Worm (Caenorhabditis elegans) whole organism, L1 larva: Measurements from ENCODE around the gene hrg-10.

Source experiments
- C04F5.9 ChIP-seq: sonication (generic microtip); optimal IDR thresholded peaks from 2 replicates; lab custom pipeline; 2016; ENCODE audit warnings: missing genetic modification characterization, missing compliant biosample characterization
- C16A3.4 ChIP-seq: fragments of 150-350 bp; optimal IDR thresholded peaks from 2 replicates; lab custom pipeline; 2014; ENCODE audit warnings: missing biosample characterization, missing genetic modification characterization
- Y116A8C.19 ChIP-seq: sonication (generic microtip); optimal IDR thresholded peaks from 2 replicates; lab custom pipeline; 2016; ENCODE audit warnings: missing compliant biosample characterization, missing genetic modification characterization, borderline replicate concordance
- alr-1 ChIP-seq: fragments of 200-800 bp; sonication (Bioruptor generic); optimal IDR thresholded peaks from 2 replicates; lab custom pipeline; 2018; ENCODE audit warnings: borderline replicate concordance, mild to moderate bottlenecking, missing genetic modification characterization, missing compliant biosample characterization
- aly-2 ChIP-seq: fragments of 150-350 bp; optimal IDR thresholded peaks from 2 replicates; lab custom pipeline; 2014; ENCODE audit warnings: missing biosample characterization, missing genetic modification characterization
- ama-1 ChIP-seq: fragments of 150-350 bp; optimal IDR thresholded peaks from 2 replicates; lab custom pipeline; 2014
- ceh-63 ChIP-seq: fragments of 200-800 bp; sonication (Bioruptor generic); optimal IDR thresholded peaks from 2 replicates; lab custom pipeline; 2018; ENCODE audit warnings: mild to moderate bottlenecking, missing genetic modification characterization, missing compliant biosample characterization
- ceh-82 ChIP-seq, 3 experiments: fragments of 150-350 bp in 1 of 3; sonication (generic microtip) in 2 of 3; optimal IDR thresholded peaks; 2 replicates each; lab custom pipeline; 2014 to 2017; ENCODE audit warnings: missing biosample characterization in 3 of 3, missing genetic modification characterization in 3 of 3
- ceh-90 ChIP-seq: sonication (generic microtip); optimal IDR thresholded peaks from 2 replicates; lab custom pipeline; 2016; ENCODE audit warnings: missing genetic modification characterization, missing compliant biosample characterization
- ces-1 ChIP-seq: fragments of 150-350 bp; optimal IDR thresholded peaks from 2 replicates; lab custom pipeline; 2014; ENCODE audit warnings: missing biosample characterization, missing genetic modification reagents, missing genetic modification characterization
- dpl-1 ChIP-seq, 3 experiments: fragments of 150-350 bp in 2 of 3; sonication (generic microtip) in 1 of 3; optimal IDR thresholded peaks; 2 replicates each; lab custom pipeline; 2014 to 2017; ENCODE audit warnings: missing biosample characterization in 3 of 3, missing genetic modification characterization in 3 of 3, missing genetic modification reagents in 3 of 3
- efl-1 ChIP-seq, 4 experiments: fragments of 150-350 bp; optimal IDR thresholded peaks in 3 of 4; peaks in 1 of 4; 1 replicate in 1 of 4; 2 replicates in 3 of 4; lab custom pipeline; 2014; ENCODE audit warnings: missing biosample characterization in 2 of 4, missing genetic modification characterization in 2 of 4, missing genetic modification reagents in 2 of 4
- efl-3 ChIP-seq: fragments of 200-800 bp; sonication (Bioruptor generic); optimal IDR thresholded peaks from 2 replicates; lab custom pipeline; 2018; ENCODE audit warnings: mild to moderate bottlenecking, missing genetic modification characterization, missing compliant biosample characterization
- egl-13 ChIP-seq: sonication (generic microtip); optimal IDR thresholded peaks from 2 replicates; lab custom pipeline; 2016; ENCODE audit warnings: missing genotype, missing genetic modification reagents, missing genetic modification characterization, missing compliant biosample characterization
- elt-2 ChIP-seq: sonication (generic microtip); optimal IDR thresholded peaks from 2 replicates; lab custom pipeline; 2016; ENCODE audit warnings: missing genetic modification characterization, mild to moderate bottlenecking, inconsistent platforms, missing compliant biosample characterization, missing genetic modification reagents
- elt-3 ChIP-seq, 6 experiments: fragments of 150-350 bp in 1 of 6; sonication (generic microtip); optimal IDR thresholded peaks; 2 replicates each; lab custom pipeline; 2017 to 2018; ENCODE audit warnings: missing biosample characterization in 6 of 6, missing genetic modification characterization in 6 of 6, inconsistent platforms in 1 of 6
- fkh-8 ChIP-seq: sonication (generic microtip); optimal IDR thresholded peaks from 2 replicates; lab custom pipeline; 2016; ENCODE audit warnings: mild to moderate bottlenecking, missing genetic modification characterization, missing compliant biosample characterization
- fos-1 ChIP-seq: fragments of 150-350 bp; optimal IDR thresholded peaks from 2 replicates; lab custom pipeline; 2014; ENCODE audit warnings: missing biosample characterization, missing genetic modification characterization
- grh-1 ChIP-seq: fragments of 200-800 bp; sonication (Bioruptor generic); IDR thresholded peaks from 2 replicates; pipeline ENCODE4 v1.3.6; 2022; ENCODE audit warnings: missing genetic modification reagents, missing genetic modification characterization, missing compliant biosample characterization
- hlh-17 ChIP-seq: fragments of 200-800 bp; sonication (Bioruptor generic); optimal IDR thresholded peaks from 2 replicates; lab custom pipeline; 2018; ENCODE audit warnings: missing genetic modification characterization, mild to moderate bottlenecking, missing compliant biosample characterization, moderate library complexity, borderline replicate concordance
- hlh-4 ChIP-seq: sonication (generic microtip); optimal IDR thresholded peaks from 2 replicates; lab custom pipeline; 2016; ENCODE audit warnings: mild to moderate bottlenecking, missing genetic modification characterization, missing compliant biosample characterization
- isw-1 ChIP-seq: fragments of 200-800 bp; sonication (Bioruptor generic); IDR thresholded peaks from 2 replicates; pipeline ENCODE4 v1.3.6; 2022; ENCODE audit warnings: missing genetic modification characterization, missing compliant biosample characterization
- lin-13 ChIP-seq: fragments of 150-350 bp; optimal IDR thresholded peaks from 2 replicates; lab custom pipeline; 2014; ENCODE audit warnings: missing biosample characterization, missing genetic modification reagents, missing genetic modification characterization
- lin-14 ChIP-seq: fragments of 200-800 bp; sonication (Bioruptor generic); optimal IDR thresholded peaks from 2 replicates; lab custom pipeline; 2018; ENCODE audit warnings: mild to moderate bottlenecking, missing genetic modification characterization, moderate library complexity, missing compliant biosample characterization
- lin-15B ChIP-seq: fragments of 150-350 bp; sonication (generic microtip); optimal IDR thresholded peaks from 3 replicates; lab custom pipeline; 2014; ENCODE audit warnings: missing biosample characterization, missing genetic modification characterization
- lin-35 ChIP-seq, 2 experiments: fragments of 150-350 bp; optimal IDR thresholded peaks; 2 replicates each; lab custom pipeline; 2014; ENCODE audit warnings: missing biosample characterization in 2 of 2, missing genetic modification characterization in 2 of 2, missing genetic modification reagents in 2 of 2
- lin-39 ChIP-seq: fragments of 150-350 bp; optimal IDR thresholded peaks from 2 replicates; lab custom pipeline; 2014; ENCODE audit warnings: missing biosample characterization, missing genetic modification reagents, missing genetic modification characterization
- lir-3 ChIP-seq: sonication (generic microtip); optimal IDR thresholded peaks from 2 replicates; lab custom pipeline; 2016; ENCODE audit warnings: mild to moderate bottlenecking, missing genetic modification characterization, moderate library complexity, missing compliant biosample characterization; ENCODE audit not compliant: poor library complexity
- lsy-2 ChIP-seq, 2 experiments: fragments of 150-350 bp; optimal IDR thresholded peaks; 2 replicates each; lab custom pipeline; 2014; ENCODE audit warnings: missing biosample characterization in 2 of 2, missing genetic modification characterization in 2 of 2
- mdl-1 ChIP-seq, 2 experiments: fragments of 150-350 bp; optimal IDR thresholded peaks; 2 replicates each; lab custom pipeline; 2014 to 2017; ENCODE audit warnings: missing biosample characterization in 2 of 2, missing genetic modification characterization in 2 of 2, inconsistent platforms in 1 of 2
- mef-2 ChIP-seq: fragments of 150-350 bp; optimal IDR thresholded peaks from 2 replicates; lab custom pipeline; 2014; ENCODE audit warnings: missing biosample characterization, missing genetic modification characterization
- nhr-12 ChIP-seq: sonication (generic microtip); optimal IDR thresholded peaks from 2 replicates; lab custom pipeline; 2017; ENCODE audit warnings: missing biosample characterization, missing genetic modification characterization
- nhr-20 ChIP-seq: sonication (generic microtip); optimal IDR thresholded peaks from 2 replicates; lab custom pipeline; 2016; ENCODE audit warnings: mild to moderate bottlenecking, missing genetic modification characterization, missing compliant biosample characterization
- nhr-47 ChIP-seq: sonication (generic microtip); optimal IDR thresholded peaks from 2 replicates; lab custom pipeline; 2016; ENCODE audit warnings: mild to moderate bottlenecking, missing genetic modification characterization, moderate library complexity, missing compliant biosample characterization
- nhr-90 ChIP-seq: sonication (generic microtip); optimal IDR thresholded peaks from 2 replicates; lab custom pipeline; 2016; ENCODE audit warnings: mild to moderate bottlenecking, missing genetic modification characterization, missing compliant biosample characterization; ENCODE audit not compliant: poor library complexity
- pax-3 ChIP-seq: fragments of 200-800 bp; sonication (Bioruptor generic); optimal IDR thresholded peaks from 2 replicates; lab custom pipeline; 2018; ENCODE audit warnings: mild to moderate bottlenecking, missing genetic modification characterization, moderate library complexity, missing compliant biosample characterization
- pqm-1 ChIP-seq: sonication (generic microtip); optimal IDR thresholded peaks from 3 replicates; lab custom pipeline; 2017; ENCODE audit warnings: missing biosample characterization, missing genetic modification characterization
- snu-23 ChIP-seq: sonication (generic microtip); optimal IDR thresholded peaks from 2 replicates; lab custom pipeline; 2016; ENCODE audit warnings: missing genetic modification characterization, missing compliant biosample characterization
- tbx-2 ChIP-seq: sonication (generic microtip); optimal IDR thresholded peaks from 2 replicates; lab custom pipeline; 2016; ENCODE audit warnings: missing genetic modification characterization, missing compliant biosample characterization
- unc-86 ChIP-seq: sonication (generic microtip); optimal IDR thresholded peaks from 2 replicates; lab custom pipeline; 2016; ENCODE audit warnings: missing genetic modification characterization, missing compliant biosample characterization
- vab-15 ChIP-seq: sonication (generic microtip); optimal IDR thresholded peaks from 2 replicates; lab custom pipeline; 2017; ENCODE audit warnings: missing genotype, mild to moderate bottlenecking, missing genetic modification characterization, missing compliant biosample characterization
- ztf-4 ChIP-seq: fragments of 150-350 bp; optimal IDR thresholded peaks from 2 replicates; lab custom pipeline; 2014; ENCODE audit warnings: missing biosample characterization, missing genetic modification characterization

The hrg-10 gene

ce11 chrV:18990238-18990901 is 33.3 kb upstream of the hrg-10 start, which contains the start of the genes reps-1 and Y39B6A.37 (continued):
- TF ChIP-seq ceh-82 (tag; optimal IDR thresholded peaks at IDR 0.05; lab: Kevin White, UChicago) (peak; percentile 75 to 90 (median 89)), dpl-1 (GFP tag; optimal IDR thresholded peaks at IDR 0.05; lab: Kevin White, UChicago) (peak; percentile 72 to 82 (median 78)), vab-15 (tag; lab: Kevin White, UChicago) (no peak), fos-1 (tag; lab: Kevin White, UChicago) (no peak), alr-1 (tag; lab: Kevin White, UChicago) (no peak), mdl-1 (tag; optimal IDR thresholded peaks at IDR 0.05; lab: Kevin White, UChicago) (peak in 1 of 2 experiments; percentile 31), nhr-12 (no peak), grh-1 (peak; percentile 70), efl-3 (no peak), tbx-2 (tag; lab: Kevin White, UChicago) (peak; percentile 80), hlh-17 (GFP tag; lab: Kevin White, UChicago) (no peak), unc-86 (peak; percentile 67), nhr-90 (tag; lab: Kevin White, UChicago) (peak; percentile 78), Y116A8C.19 (no peak), C16A3.4 (tag; lab: Kevin White, UChicago) (peak; percentile 43), lin-35 (GFP tag; optimal IDR thresholded peaks at IDR 0.05; lab: Kevin White, UChicago) (peak; percentile 74 to 85), mef-2 (no peak), fkh-8 (tag; lab: Kevin White, UChicago) (peak; percentile 52), hlh-4 (tag; lab: Kevin White, UChicago) (no peak), C04F5.9 (tag; lab: Kevin White, UChicago) (peak; percentile 44), elt-2 (tag; lab: Kevin White, UChicago) (peak; percentile 53), egl-13 (peak; percentile 49), lin-14 (GFP tag; lab: Kevin White, UChicago) (no peak), nhr-47 (tag; lab: Kevin White, UChicago) (peak; percentile 89), efl-1 (optimal IDR thresholded peaks at IDR 0.05; lab: Kevin White, UChicago) (peak; percentile 70 to 82), efl-1 (GFP tag; optimal IDR thresholded peaks at IDR 0.05 in 1 of 2; lab: Kevin White, UChicago) (peak; percentile 79 to 98), aly-2 (peak; percentile 53), ceh-90 (tag; lab: Kevin White, UChicago) (peak; percentile 57), nhr-20 (tag; lab: Kevin White, UChicago) (peak; percentile 67)

ce11 chrV:18986103-18986502 is 29.0 kb upstream of the hrg-10 start:
- TF ChIP-seq lin-39 = no peak
- TF ChIP-seq pqm-1 (tag; lab: Kevin White, UChicago) = no peak
- TF ChIP-seq ama-1 (lab: Kevin White, UChicago) = no peak
- no peak for TF ChIP-seq grh-1
- no peak for TF ChIP-seq nhr-12
- no peak for TF ChIP-seq egl-13
- no peak for TF ChIP-seq lir-3 (tag; lab: Kevin White, UChicago)

ce11 chrV:18981736-18982135 is 24.6 kb upstream of the hrg-10 start:
- no peak for TF ChIP-seq efl-1 (optimal IDR thresholded peaks at IDR 0.05; lab: Kevin White, UChicago)
- peak in 1 of 2 experiments; percentile 50 for TF ChIP-seq efl-1 (GFP tag; optimal IDR thresholded peaks at IDR 0.05 in 1 of 2; lab: Kevin White, UChicago)
- TF ChIP-seq snu-23 (GFP tag; lab: Kevin White, UChicago) = no peak

- TF ChIP-seq lin-14 (GFP tag; lab: Kevin White, UChicago) (no peak), fkh-8 (tag; lab: Kevin White, UChicago) (peak; percentile 76), ceh-82 (tag; optimal IDR thresholded peaks at IDR 0.05; lab: Kevin White, UChicago) (peak; percentile 20 to 79 (median 68)), ztf-4 (tag; lab: Kevin White, UChicago) (no peak), hlh-4 (tag; lab: Kevin White, UChicago) (peak; percentile 56), lin-39 (peak; percentile 26), lir-3 (tag; lab: Kevin White, UChicago) (peak; percentile 94), nhr-47 (tag; lab: Kevin White, UChicago) (peak; percentile 92), lsy-2 (tag; optimal IDR thresholded peaks at IDR 0.05; lab: Kevin White, UChicago) (peak; percentile 72 to 74), lin-13 (GFP tag; lab: Kevin White, UChicago) (peak; percentile 69), unc-86 (peak; percentile 72), isw-1 (GFP tag; lab: Robert Waterston, UW) (peak; percentile 61), ces-1 (GFP tag; lab: Kevin White, UChicago) (no peak), egl-13 (peak; percentile 81), ceh-63 (GFP tag; lab: Kevin White, UChicago) (no peak), pqm-1 (tag; lab: Kevin White, UChicago) (no peak), elt-3 (tag; optimal IDR thresholded peaks at IDR 0.05; lab: Kevin White, UChicago) (peak in 1 of 6 experiments; percentile 24), pax-3 (tag; lab: Kevin White, UChicago) (peak; percentile 92), lin-15B (tag; lab: Kevin White, UChicago) (peak; percentile 34), alr-1 (tag; lab: Kevin White, UChicago) (no peak), fos-1 (tag; lab: Kevin White, UChicago) (peak; percentile 35)
Measured at ce11 chrV:18980980-18981529, 23.9 kb upstream of the hrg-10 start, which contains the start of the genes mrps-35 and sws-1. Gene mrps-35, plus strand, starts transcription at chrV:18981306. Gene sws-1, minus strand, starts transcription at chrV:18981479.
